Worm (Caenorhabditis elegans) whole organism, L1 larva: Measurements from ENCODE around the gene nlp-76.

Experiments
- C16A3.4 ChIP-seq: fragments of 150-350 bp; optimal IDR thresholded peaks from 2 replicates; lab custom pipeline; 2014; ENCODE audit warnings: missing biosample characterization, missing genetic modification characterization
- Y116A8C.19 ChIP-seq: sonication (generic microtip); optimal IDR thresholded peaks from 2 replicates; lab custom pipeline; 2016; ENCODE audit warnings: missing compliant biosample characterization, missing genetic modification characterization, borderline replicate concordance
- blmp-1 ChIP-seq: fragments of 150-350 bp; optimal IDR thresholded peaks from 2 replicates; lab custom pipeline; 2014; ENCODE audit warnings: missing biosample characterization, missing genetic modification characterization
- ceh-8 ChIP-seq: fragments of 200-800 bp; sonication (Bioruptor generic); optimal IDR thresholded peaks from 2 replicates; lab custom pipeline; 2018; ENCODE audit warnings: mild to moderate bottlenecking, missing genetic modification characterization, moderate library complexity, missing compliant biosample characterization
- ceh-90 ChIP-seq: sonication (generic microtip); optimal IDR thresholded peaks from 2 replicates; lab custom pipeline; 2016; ENCODE audit warnings: missing genetic modification characterization, missing compliant biosample characterization
- ces-1 ChIP-seq: fragments of 150-350 bp; optimal IDR thresholded peaks from 2 replicates; lab custom pipeline; 2014; ENCODE audit warnings: missing biosample characterization, missing genetic modification reagents, missing genetic modification characterization
- dsc-1 ChIP-seq: sonication (generic microtip); optimal IDR thresholded peaks from 2 replicates; lab custom pipeline; 2016; ENCODE audit warnings: mild to moderate bottlenecking, missing genetic modification characterization, missing compliant biosample characterization
- efl-1 ChIP-seq, 4 experiments: fragments of 150-350 bp; optimal IDR thresholded peaks in 3 of 4; peaks in 1 of 4; 1 replicate in 1 of 4; 2 replicates in 3 of 4; lab custom pipeline; 2014; ENCODE audit warnings: missing biosample characterization in 2 of 4, missing genetic modification characterization in 2 of 4, missing genetic modification reagents in 2 of 4
- elt-2 ChIP-seq: sonication (generic microtip); optimal IDR thresholded peaks from 2 replicates; lab custom pipeline; 2016; ENCODE audit warnings: missing genetic modification characterization, mild to moderate bottlenecking, inconsistent platforms, missing compliant biosample characterization, missing genetic modification reagents
- hlh-17 ChIP-seq: fragments of 200-800 bp; sonication (Bioruptor generic); optimal IDR thresholded peaks from 2 replicates; lab custom pipeline; 2018; ENCODE audit warnings: missing genetic modification characterization, mild to moderate bottlenecking, missing compliant biosample characterization, moderate library complexity, borderline replicate concordance
- irx-1 ChIP-seq: sonication (generic microtip); optimal IDR thresholded peaks from 2 replicates; lab custom pipeline; 2016; ENCODE audit warnings: missing genetic modification characterization, missing compliant biosample characterization
- jun-1 ChIP-seq: fragments of 150-350 bp; optimal IDR thresholded peaks from 2 replicates; lab custom pipeline; 2014; ENCODE audit warnings: missing biosample characterization, missing genetic modification reagents, missing genetic modification characterization
- lin-14 ChIP-seq: fragments of 200-800 bp; sonication (Bioruptor generic); optimal IDR thresholded peaks from 2 replicates; lab custom pipeline; 2018; ENCODE audit warnings: mild to moderate bottlenecking, missing genetic modification characterization, moderate library complexity, missing compliant biosample characterization
- lsy-2 ChIP-seq, 2 experiments: fragments of 150-350 bp; optimal IDR thresholded peaks; 2 replicates each; lab custom pipeline; 2014; ENCODE audit warnings: missing biosample characterization in 2 of 2, missing genetic modification characterization in 2 of 2
- mdl-1 ChIP-seq, 2 experiments: fragments of 150-350 bp; optimal IDR thresholded peaks; 2 replicates each; lab custom pipeline; 2014 to 2017; ENCODE audit warnings: missing biosample characterization in 2 of 2, missing genetic modification characterization in 2 of 2, inconsistent platforms in 1 of 2
- mep-1 ChIP-seq: fragments of 150-350 bp; optimal IDR thresholded peaks from 2 replicates; lab custom pipeline; 2014; ENCODE audit warnings: missing biosample characterization, missing genetic modification characterization
- nhr-19 ChIP-seq: fragments of 200-800 bp; sonication (Bioruptor generic); conservative IDR thresholded peaks from 2 replicates; pipeline ENCODE4 v1.3.6; 2022; ENCODE audit warnings: missing genetic modification characterization, missing compliant biosample characterization
- nhr-20 ChIP-seq: sonication (generic microtip); optimal IDR thresholded peaks from 2 replicates; lab custom pipeline; 2016; ENCODE audit warnings: mild to moderate bottlenecking, missing genetic modification characterization, missing compliant biosample characterization
- nhr-77 ChIP-seq: fragments of 150-350 bp; optimal IDR thresholded peaks from 2 replicates; lab custom pipeline; 2014; ENCODE audit warnings: missing biosample characterization, missing genetic modification characterization
- nhr-85 ChIP-seq: sonication (generic microtip); peaks from one replicate; lab custom pipeline; 2016; ENCODE audit warnings: missing genetic modification characterization, inconsistent platforms, missing compliant biosample characterization
- nhr-90 ChIP-seq: sonication (generic microtip); optimal IDR thresholded peaks from 2 replicates; lab custom pipeline; 2016; ENCODE audit warnings: mild to moderate bottlenecking, missing genetic modification characterization, missing compliant biosample characterization; ENCODE audit not compliant: poor library complexity
- pag-3 ChIP-seq: sonication (generic microtip); optimal IDR thresholded peaks from 2 replicates; lab custom pipeline; 2017; ENCODE audit warnings: missing genetic modification characterization, mild to moderate bottlenecking, missing compliant biosample characterization, antibody characterized with exemption, borderline replicate concordance; ENCODE audit not compliant: insufficient read depth
- skn-1 ChIP-seq: fragments of 150-350 bp; optimal IDR thresholded peaks from 2 replicates; lab custom pipeline; 2014; ENCODE audit warnings: missing biosample characterization, missing genetic modification characterization
- snu-23 ChIP-seq: sonication (generic microtip); optimal IDR thresholded peaks from 2 replicates; lab custom pipeline; 2016; ENCODE audit warnings: missing genetic modification characterization, missing compliant biosample characterization
- swsn-7 ChIP-seq: sonication (generic microtip); optimal IDR thresholded peaks from 2 replicates; lab custom pipeline; 2016; ENCODE audit warnings: missing genetic modification characterization, missing compliant biosample characterization
- tbx-2 ChIP-seq: sonication (generic microtip); optimal IDR thresholded peaks from 2 replicates; lab custom pipeline; 2016; ENCODE audit warnings: missing genetic modification characterization, missing compliant biosample characterization
- zip-4 ChIP-seq: fragments of 200-800 bp; sonication (Bioruptor generic); optimal IDR thresholded peaks from 2 replicates; lab custom pipeline; 2018; ENCODE audit warnings: mild to moderate bottlenecking, missing genetic modification characterization, moderate library complexity, missing compliant biosample characterization

Gene nlp-76

ce11 chrX:12661091-12661526 is 2.6 kb downstream of the nlp-76 start (continued):
- TF ChIP-seq tbx-2 (tag; lab: Kevin White, UChicago) (peak; percentile 26), pag-3 (tag; lab: Kevin White, UChicago) (no peak), swsn-7 (tag; lab: Kevin White, UChicago) (peak; percentile 56), zip-4 (GFP tag; lab: Kevin White, UChicago) (no peak), nhr-19 (GFP tag; lab: Robert Waterston, UW) (peak; percentile 50)

- TF ChIP-seq Y116A8C.19 (no peak), irx-1 (tag; lab: Kevin White, UChicago) (no peak), ceh-8 (GFP tag; lab: Kevin White, UChicago) (no peak), efl-1 (optimal IDR thresholded peaks at IDR 0.05; lab: Kevin White, UChicago) (no peak), efl-1 (GFP tag; optimal IDR thresholded peaks at IDR 0.05 in 1 of 2; lab: Kevin White, UChicago) (no peak), elt-2 (tag; lab: Kevin White, UChicago) (no peak)
These were observed 3.9 kb downstream of the nlp-76 start, which contains the start of gene C02B4.3 for ce11 chrX:12659814-12660213. C02B4.3 (minus strand) TSS chrX:12659847.

- peak; percentile 41 for TF ChIP-seq blmp-1 (tag; lab: Kevin White, UChicago)
- TF ChIP-seq dsc-1 (tag; lab: Kevin White, UChicago): no peak
These were observed 7.2 kb downstream of the nlp-76 start for ce11 chrX:12656420-12657033.

- no peak for TF ChIP-seq nhr-77 (tag; lab: Kevin White, UChicago)
- no peak for TF ChIP-seq ceh-8 (GFP tag; lab: Kevin White, UChicago)
- TF ChIP-seq skn-1 (tag; lab: Kevin White, UChicago): no peak
- TF ChIP-seq nhr-90 (tag; lab: Kevin White, UChicago): no peak
- no peak for TF ChIP-seq hlh-17 (GFP tag; lab: Kevin White, UChicago)
- TF ChIP-seq, all 84 proteins: peak for 0
These were observed 8.3 kb downstream of the nlp-76 start for ce11 chrX:12655339-12655875.

- TF ChIP-seq dsc-1 (tag; lab: Kevin White, UChicago): peak; percentile 44
- no peak for TF ChIP-seq ceh-90
- TF ChIP-seq jun-1 (tag; lab: Kevin White, UChicago): no peak
- TF ChIP-seq efl-1 (optimal IDR thresholded peaks at IDR 0.05; lab: Kevin White, UChicago): no peak
- peak in 1 of 2 experiments; percentile 65 for TF ChIP-seq efl-1 (GFP tag; optimal IDR thresholded peaks at IDR 0.05 in 1 of 2; lab: Kevin White, UChicago)
- TF ChIP-seq nhr-85 (tag; lab: Kevin White, UChicago): no peak
These were observed 17.0 kb downstream of the nlp-76 start, which contains the start of gene zmp-5 for ce11 chrX:12646546-12647167. zmp-5 (plus strand) TSS chrX:12647117.

- TF ChIP-seq blmp-1 (tag; lab: Kevin White, UChicago): peak; percentile 42
- no peak for TF ChIP-seq hlh-17 (GFP tag; lab: Kevin White, UChicago)
- TF ChIP-seq, all 84 proteins: peak for 1
These were observed 17.9 kb downstream of the nlp-76 start for ce11 chrX:12645846-12646245.

ce11 chrX:12642952-12643351 is 20.8 kb downstream of the nlp-76 start:
- peak; percentile 55 for TF ChIP-seq snu-23
- TF ChIP-seq C16A3.4 (tag; lab: Kevin White, UChicago): no peak
- peak; percentile 25 for TF ChIP-seq tbx-2 (tag; lab: Kevin White, UChicago)
- TF ChIP-seq ces-1 (GFP tag; lab: Kevin White, UChicago): no peak
- TF ChIP-seq lin-14: peak; percentile 80
- peak; percentile 10 for TF ChIP-seq skn-1 (tag; lab: Kevin White, UChicago)
- peak; percentile 43 for TF ChIP-seq nhr-20 (tag; lab: Kevin White, UChicago)
- TF ChIP-seq mdl-1 (tag; optimal IDR thresholded peaks at IDR 0.05; lab: Kevin White, UChicago): peak in 1 of 2 experiments; percentile 42
- TF ChIP-seq lsy-2 (tag; optimal IDR thresholded peaks at IDR 0.05; lab: Kevin White, UChicago): peak in 1 of 2 experiments; percentile 33
- TF ChIP-seq nhr-85 (tag; lab: Kevin White, UChicago): peak; percentile 65
- TF ChIP-seq mep-1: peak; percentile 34
